Fruit fly (Drosophila melanogaster) whole organism, embryonic: ENCODE data around the gene r-l.

Experiments
- CG13287 ChIP-seq: fragments of 200-800 bp; sonication (Bioruptor generic); IDR thresholded peaks from 2 replicates; pipeline ENCODE4 v1.3.6; 2022; ENCODE audit warnings: missing biosample characterization, missing genetic modification characterization; ENCODE audit not compliant: partially characterized antibody
- CG1529 ChIP-seq: fragments of 200-800 bp; sonication (Bioruptor generic); optimal IDR thresholded peaks from 3 replicates; lab custom pipeline; 2018; ENCODE audit warnings: missing biosample characterization, missing genetic modification characterization
- CG15479 ChIP-seq: fragments of 200-800 bp; sonication (Bioruptor generic); optimal IDR thresholded peaks from 3 replicates; lab custom pipeline; 2019; ENCODE audit warnings: missing biosample characterization, mild to moderate bottlenecking, missing genetic modification characterization, moderate library complexity
- CG15514 ChIP-seq: fragments of 200-800 bp; sonication (Bioruptor generic); optimal IDR thresholded peaks from 3 replicates; lab custom pipeline; 2017; ENCODE audit warnings: missing biosample characterization, missing genetic modification characterization, mild to moderate bottlenecking, moderate library complexity, missing genetic modification reagents
- CG17612 ChIP-seq: fragments of 200-800 bp; sonication (Bioruptor generic); IDR thresholded peaks from 2 replicates; pipeline ENCODE4 v1.3.6; 2022; ENCODE audit warnings: missing biosample characterization, missing genetic modification characterization
- CG17829 ChIP-seq: fragments of 200-800 bp; optimal IDR thresholded peaks from 2 replicates; lab custom pipeline; 2019; ENCODE audit warnings: missing biosample characterization, mild to moderate bottlenecking, missing genetic modification characterization, moderate library complexity
- CG18262 ChIP-seq: fragments of 200-800 bp; optimal IDR thresholded peaks from 3 replicates; lab custom pipeline; 2019; ENCODE audit warnings: missing biosample characterization, mild to moderate bottlenecking, missing genetic modification characterization, moderate library complexity
- CG2120 ChIP-seq: fragments of 200-800 bp; sonication (Bioruptor generic); optimal IDR thresholded peaks from 3 replicates; lab custom pipeline; 2016; ENCODE audit warnings: missing biosample characterization, missing genetic modification characterization
- CG2678 ChIP-seq: fragments of 200-800 bp; sonication (Bioruptor generic); optimal IDR thresholded peaks from 3 replicates; lab custom pipeline; 2019; ENCODE audit warnings: missing biosample characterization, mild to moderate bottlenecking, missing genetic modification characterization, moderate library complexity
- CG34224 ChIP-seq: fragments of 200-800 bp; sonication (Bioruptor generic); IDR thresholded peaks from 3 replicates; pipeline ENCODE4 v1.3.6; 2022; ENCODE audit warnings: missing biosample characterization, missing genetic modification characterization; ENCODE audit not compliant: partially characterized antibody
- CG3726 ChIP-seq: fragments of 200-800 bp; sonication (Bioruptor generic); IDR thresholded peaks from 3 replicates; pipeline ENCODE4, ENCODE4 v1.3.6; 2022; ENCODE audit warnings: missing biosample characterization, missing genetic modification characterization
- CG42726 ChIP-seq: fragments of 200-800 bp; sonication (Bioruptor generic); IDR thresholded peaks from 2 replicates; pipeline ENCODE4 v1.3.6; 2022; ENCODE audit warnings: missing biosample characterization, missing genetic modification characterization; ENCODE audit not compliant: partially characterized antibody
- CG4282 ChIP-seq: fragments of 200-800 bp; sonication (Bioruptor generic); optimal IDR thresholded peaks from 2 replicates; lab custom pipeline; 2016; ENCODE audit warnings: missing biosample characterization, missing genetic modification characterization
- CG6654 ChIP-seq: fragments of 200-800 bp; sonication (Bioruptor generic); optimal IDR thresholded peaks from 2 replicates; lab custom pipeline; 2017; ENCODE audit warnings: missing biosample characterization, mild to moderate bottlenecking, missing genetic modification characterization
- CG7556 ChIP-seq: fragments of 200-800 bp; sonication (Bioruptor generic); optimal IDR thresholded peaks from 2 replicates; lab custom pipeline; 2017; ENCODE audit warnings: missing biosample characterization, mild to moderate bottlenecking, missing genetic modification characterization
- CG8765 ChIP-seq: fragments of 200-800 bp; sonication (Bioruptor generic); IDR thresholded peaks from 2 replicates; pipeline ENCODE4 v1.3.6; 2022; ENCODE audit warnings: missing biosample characterization, missing genetic modification characterization
- CHES-1-like ChIP-seq: fragments of 200-800 bp; sonication (Bioruptor generic); optimal IDR thresholded peaks from 2 replicates; lab custom pipeline; 2016; ENCODE audit warnings: missing biosample characterization, missing genetic modification characterization
- CoRest ChIP-seq: fragments of 200-800 bp; sonication (Bioruptor generic); optimal IDR thresholded peaks from 3 replicates; lab custom pipeline; 2018; ENCODE audit warnings: missing biosample characterization, mild to moderate bottlenecking, missing genetic modification characterization, moderate library complexity
- Drgx ChIP-seq: fragments of 200-800 bp; sonication (Bioruptor generic); IDR thresholded peaks from 2 replicates; pipeline ENCODE4 v1.3.6; 2022; ENCODE audit warnings: missing biosample characterization, missing genetic modification characterization
- E2f2 ChIP-seq: fragments of 200-800 bp; sonication (Bioruptor generic); IDR thresholded peaks from 2 replicates; pipeline ENCODE4 v1.3.6; 2022; ENCODE audit warnings: missing biosample characterization, missing genetic modification characterization
- H2.0 ChIP-seq: fragments of 200-800 bp; sonication (Bioruptor generic); IDR thresholded peaks from 2 replicates; pipeline ENCODE4 v1.3.6; 2022; ENCODE audit warnings: missing biosample characterization, missing genetic modification characterization
- HLH4C ChIP-seq: fragments of 200-800 bp; sonication (Bioruptor generic); IDR thresholded peaks from 3 replicates; pipeline ENCODE4 v1.3.6; 2022; ENCODE audit warnings: missing biosample characterization, missing genetic modification characterization; ENCODE audit not compliant: partially characterized antibody
- MESR4 ChIP-seq: fragments of 200-800 bp; sonication (Bioruptor generic); optimal IDR thresholded peaks from 2 replicates; lab custom pipeline; 2018; ENCODE audit warnings: missing biosample characterization, mild to moderate bottlenecking, missing genetic modification characterization, moderate library complexity
- Max ChIP-seq: fragments of 200-800 bp; sonication (Bioruptor generic); optimal IDR thresholded peaks from 2 replicates; lab custom pipeline; 2016; ENCODE audit warnings: missing biosample characterization, mild to moderate bottlenecking, missing genetic modification characterization
- NFAT ChIP-seq: fragments of 200-800 bp; sonication (Bioruptor generic); IDR thresholded peaks from 2 replicates; pipeline ENCODE4 v1.3.6; 2022; ENCODE audit warnings: missing biosample characterization, missing genetic modification characterization
- NfI ChIP-seq: fragments of 200-800 bp; sonication (Bioruptor generic); optimal IDR thresholded peaks from 3 replicates; lab custom pipeline; 2018; ENCODE audit warnings: missing biosample characterization, mild to moderate bottlenecking, missing genetic modification characterization, moderate library complexity
- Optix ChIP-seq: fragments of 200-800 bp; sonication (Bioruptor generic); IDR thresholded peaks from 3 replicates; pipeline ENCODE4 v1.3.6; 2022; ENCODE audit warnings: missing biosample characterization, missing genetic modification characterization
- Sry-δ ChIP-seq: fragments of 200-800 bp; sonication (Bioruptor generic); optimal IDR thresholded peaks from 2 replicates; lab custom pipeline; 2016; ENCODE audit warnings: missing biosample characterization, missing genetic modification characterization
- ac ChIP-seq: fragments of 200-800 bp; sonication (Bioruptor generic); optimal IDR thresholded peaks from 3 replicates; lab custom pipeline; 2017; ENCODE audit warnings: missing biosample characterization, mild to moderate bottlenecking, missing genetic modification characterization
- ato ChIP-seq: fragments of 200-800 bp; sonication (Bioruptor generic); IDR thresholded peaks from 2 replicates; pipeline ENCODE4 v1.3.6; 2022; ENCODE audit warnings: missing biosample characterization, missing genetic modification characterization; ENCODE audit not compliant: partially characterized antibody
- cad ChIP-seq: fragments of >200 bp; optimal IDR thresholded peaks from 2 replicates; lab custom pipeline; 2017; ENCODE audit warnings: missing biosample characterization, missing genetic modification characterization
- danr ChIP-seq: fragments of 200-800 bp; sonication (Bioruptor generic); IDR thresholded peaks from 2 replicates; pipeline ENCODE4 v1.3.6; 2022; ENCODE audit warnings: missing biosample characterization, missing genetic modification characterization
- dm ChIP-seq: fragments of 200-800 bp; sonication (Bioruptor generic); optimal IDR thresholded peaks from 3 replicates; lab custom pipeline; 2016; ENCODE audit warnings: missing biosample characterization, missing genetic modification characterization
- dmrt11E ChIP-seq: fragments of 200-800 bp; sonication (Bioruptor generic); optimal IDR thresholded peaks from 3 replicates; lab custom pipeline; 2018; ENCODE audit warnings: missing biosample characterization, mild to moderate bottlenecking, missing genetic modification characterization, moderate library complexity
- en ChIP-seq: fragments of 200-800 bp; sonication (Bioruptor generic); optimal IDR thresholded peaks from 2 replicates; lab custom pipeline; 2016; ENCODE audit warnings: missing biosample characterization, missing genetic modification characterization
- gt ChIP-seq: fragments of 200-800 bp; sonication (Bioruptor generic); IDR thresholded peaks from 2 replicates; pipeline ENCODE4 v1.3.6; 2022; ENCODE audit warnings: missing biosample characterization, missing genetic modification characterization
- hth ChIP-seq: fragments of >200 bp; optimal IDR thresholded peaks from 2 replicates; lab custom pipeline; 2017; ENCODE audit warnings: inconsistent platforms
- jigr1 ChIP-seq: fragments of 200-800 bp; sonication (Bioruptor generic); IDR thresholded peaks from 3 replicates; pipeline ENCODE4 v1.3.6; 2022; ENCODE audit warnings: missing biosample characterization, missing genetic modification characterization
- nau ChIP-seq: fragments of 200-800 bp; sonication (Bioruptor generic); optimal IDR thresholded peaks from 3 replicates; lab custom pipeline; 2017; ENCODE audit warnings: missing biosample characterization, mild to moderate bottlenecking, missing genetic modification characterization, missing genetic modification reagents
- nerfin-2 ChIP-seq: fragments of 200-800 bp; sonication (Bioruptor generic); IDR thresholded peaks from 2 replicates; pipeline ENCODE4 v1.3.6; 2022; ENCODE audit warnings: missing biosample characterization, missing genetic modification characterization; ENCODE audit not compliant: partially characterized antibody
- pb ChIP-seq: fragments of 200-800 bp; sonication (Bioruptor generic); optimal IDR thresholded peaks from 3 replicates; lab custom pipeline; 2016; ENCODE audit warnings: missing biosample characterization, missing genetic modification characterization
- pum ChIP-seq: fragments of 200-800 bp; sonication (Bioruptor generic); optimal IDR thresholded peaks from 2 replicates; lab custom pipeline; 2016; ENCODE audit warnings: missing biosample characterization, missing genetic modification characterization
- run ChIP-seq: fragments of 200-800 bp; sonication (Bioruptor generic); optimal IDR thresholded peaks from 3 replicates; lab custom pipeline; 2018; ENCODE audit warnings: missing biosample characterization, mild to moderate bottlenecking, missing genetic modification characterization
- schlank ChIP-seq: fragments of 200-800 bp; sonication (Bioruptor generic); optimal IDR thresholded peaks from 2 replicates; lab custom pipeline; 2018; ENCODE audit warnings: missing biosample characterization, mild to moderate bottlenecking, missing genetic modification characterization
- sim ChIP-seq: fragments of 200-800 bp; sonication (Bioruptor generic); IDR thresholded peaks from 2 replicates; pipeline ENCODE4 v1.3.6; 2022; ENCODE audit warnings: missing biosample characterization, missing genetic modification characterization
- sisA ChIP-seq: fragments of 200-800 bp; sonication (Bioruptor generic); IDR thresholded peaks from 2 replicates; pipeline ENCODE4 v1.3.6; 2022; ENCODE audit warnings: missing biosample characterization, missing genetic modification characterization
- tap ChIP-seq: fragments of 200-800 bp; optimal IDR thresholded peaks from 3 replicates; lab custom pipeline; 2019; ENCODE audit warnings: missing biosample characterization, mild to moderate bottlenecking, missing genetic modification characterization, moderate library complexity
- unc-4 ChIP-seq: fragments of 200-800 bp; sonication (Bioruptor generic); IDR thresholded peaks from 2 replicates; pipeline ENCODE4 v1.3.6; 2022; ENCODE audit warnings: missing biosample characterization, missing genetic modification characterization; ENCODE audit not compliant: partially characterized antibody
- vnd ChIP-seq: fragments of 200-800 bp; sonication (Bioruptor generic); IDR thresholded peaks from 3 replicates; pipeline ENCODE4 v1.3.6; 2022; ENCODE audit warnings: missing biosample characterization, missing genetic modification characterization; ENCODE audit not compliant: partially characterized antibody

The r-l gene

dm6 chr3R:21116057-21116456 lies 42.9 kb upstream of the r-l start, which contains the start of gene ppan (continued):
- TF ChIP-seq danr (GFP tag; lab: Robert Waterston, UW) (no peak), CG3726 (GFP tag; lab: Robert Waterston, UW) (no peak), NfI (GFP tag; lab: Kevin White, UChicago) (no peak), CoRest (tag; lab: Kevin White, UChicago) (no peak), CG17829 (peak; percentile 11), CG2120 (GFP tag; lab: Kevin White, UChicago) (no peak), dmrt11E (tag; lab: Kevin White, UChicago) (no peak), schlank (tag; lab: Kevin White, UChicago) (no peak), unc-4 (GFP tag; lab: Robert Waterston, UW) (peak; percentile 35; the same call in 1 of the 2 replicates), CG13287 (GFP tag; lab: Robert Waterston, UW) (peak; percentile 64), dm (GFP tag; lab: Kevin White, UChicago) (peak; percentile 96), CG34224 (GFP tag; lab: Robert Waterston, UW) (peak; percentile 25; the same call in 1 of the 3 replicates), CG15514 (GFP tag; lab: Kevin White, UChicago) (peak; percentile 66), vnd (GFP tag; lab: Robert Waterston, UW) (no peak), hth (lab: Kevin White, UChicago) (no peak), gt (no peak), en (GFP tag; lab: Kevin White, UChicago) (no peak), nau (GFP tag; lab: Kevin White, UChicago) (no peak), pb (GFP tag; lab: Kevin White, UChicago) (no peak), MESR4 (GFP tag; lab: Kevin White, UChicago) (peak; percentile 64), sisA (GFP tag; lab: Robert Waterston, UW) (no peak), Max (peak; percentile 91), CG17612 (GFP tag; lab: Robert Waterston, UW) (no peak), jigr1 (GFP tag; lab: Robert Waterston, UW) (no peak), CG42726 (GFP tag; lab: Robert Waterston, UW) (no peak), run (tag; lab: Kevin White, UChicago) (no peak), cad (GFP tag; lab: Kevin White, UChicago) (no peak), E2f2 (GFP tag; lab: Robert Waterston, UW) (peak; percentile 91)
- TF ChIP-seq, all 482 proteins: peak for 56

- TF ChIP-seq CG2678 (tag; lab: Kevin White, UChicago) (no peak), CHES-1-like (GFP tag; lab: Kevin White, UChicago) (peak; percentile 94), ato (GFP tag; lab: Robert Waterston, UW) (no peak), Optix (GFP tag; lab: Robert Waterston, UW) (peak; percentile 83), tap (tag; lab: Kevin White, UChicago) (peak; percentile 90), sim (GFP tag; lab: Robert Waterston, UW) (peak; percentile 65; the same call in 1 of the 2 replicates), nerfin-2 (GFP tag; lab: Robert Waterston, UW) (no peak), CG7556 (GFP tag; lab: Kevin White, UChicago) (peak; percentile 85), Drgx (peak; percentile 85), Sry-δ (GFP tag; lab: Kevin White, UChicago) (peak; percentile 59), NFAT (GFP tag; lab: Robert Waterston, UW) (peak; percentile 76), CG4282 (peak; percentile 83), CG8765 (GFP tag; lab: Robert Waterston, UW) (0 out of 2 replicates have a peak, but pooled peaks have one; percentile 47), pum (GFP tag; lab: Kevin White, UChicago) (peak; percentile 86), CG2120 (GFP tag; lab: Kevin White, UChicago) (peak; percentile 93), CG1529 (GFP tag; lab: Kevin White, UChicago) (peak; percentile 82), ac (GFP tag; lab: Kevin White, UChicago) (peak; percentile 75), H2.0 (GFP tag; lab: Robert Waterston, UW) (peak; percentile 83), CG15479 (no peak), HLH4C (no peak), CG18262 (tag; lab: Kevin White, UChicago) (peak; percentile 89), CG6654 (GFP tag; lab: Kevin White, UChicago) (peak; percentile 63)
Measured at dm6 chr3R:21112742-21113465, 39.8 kb upstream of the r-l start.
